Worm (Caenorhabditis elegans) whole organism, mixed stage, embryonic: ENCODE data around the gene F44E2.8.

ENCODE experiments used
- blmp-1 ChIP-seq: fragments of 150-350 bp; optimal IDR thresholded peaks from 2 replicates; lab custom pipeline; 2014; ENCODE audit warnings: missing biosample characterization, missing genetic modification characterization
- ceh-83 ChIP-seq: fragments of 200-800 bp; sonication (Bioruptor generic); optimal IDR thresholded peaks from 2 replicates; lab custom pipeline; 2018; ENCODE audit warnings: mild to moderate bottlenecking, missing genetic modification characterization, missing compliant biosample characterization
- elt-1 ChIP-seq: sonication (generic microtip); optimal IDR thresholded peaks from 2 replicates; lab custom pipeline; 2017; ENCODE audit warnings: missing genetic modification characterization, mild to moderate bottlenecking, missing compliant biosample characterization, antibody characterized with exemption, moderate library complexity, borderline replicate concordance; ENCODE audit not compliant: insufficient read depth
- elt-3 ChIP-seq: fragments of 150-350 bp; optimal IDR thresholded peaks from 2 replicates; lab custom pipeline; 2014; ENCODE audit warnings: missing biosample characterization, missing genetic modification characterization
- ham-2 ChIP-seq: fragments of 200-800 bp; sonication (Bioruptor generic); optimal IDR thresholded peaks from 2 replicates; lab custom pipeline; 2018; ENCODE audit warnings: mild to moderate bottlenecking, missing genetic modification characterization, missing compliant biosample characterization
- mls-2 ChIP-seq: sonication (generic microtip); optimal IDR thresholded peaks from 2 replicates; lab custom pipeline; 2016; ENCODE audit warnings: mild to moderate bottlenecking, missing genetic modification characterization, moderate library complexity, missing compliant biosample characterization
- nhr-12 ChIP-seq: fragments of 150-350 bp; optimal IDR thresholded peaks from 2 replicates; lab custom pipeline; 2014; ENCODE audit warnings: missing biosample characterization, missing genetic modification characterization
- nhr-237 ChIP-seq: fragments of 150-350 bp; optimal IDR thresholded peaks from 2 replicates; lab custom pipeline; 2014; ENCODE audit warnings: missing biosample characterization, missing genetic modification characterization
- pha-4 ChIP-seq: fragments of 150-350 bp; optimal IDR thresholded peaks from 2 replicates; lab custom pipeline; 2018; ENCODE audit warnings: missing biosample characterization, missing genetic modification reagents, missing genetic modification characterization
- sem-2 ChIP-seq: fragments of 200-800 bp; sonication (Bioruptor generic); optimal IDR thresholded peaks from 2 replicates; lab custom pipeline; 2018; ENCODE audit warnings: mild to moderate bottlenecking, missing genetic modification characterization, missing compliant biosample characterization
- unc-120 ChIP-seq: sonication (generic microtip); optimal IDR thresholded peaks from 2 replicates; lab custom pipeline; 2017; ENCODE audit warnings: missing genetic modification characterization, missing compliant biosample characterization; ENCODE audit not compliant: poor library complexity, severe bottlenecking
- unc-39 ChIP-seq: fragments of 150-350 bp; optimal IDR thresholded peaks from 2 replicates; lab custom pipeline; 2014; ENCODE audit warnings: missing biosample characterization, missing genetic modification characterization
- unc-62 ChIP-seq: fragments of 150-350 bp; optimal IDR thresholded peaks from 2 replicates; lab custom pipeline; 2014; ENCODE audit warnings: missing biosample characterization, missing genetic modification reagents, missing genetic modification characterization
- ztf-11 ChIP-seq: fragments of 150-350 bp; optimal IDR thresholded peaks from 2 replicates; lab custom pipeline; 2014; ENCODE audit warnings: missing biosample characterization, missing genetic modification characterization

ce11 chrIII:8800796-8801083, 48.9 kb downstream of the F44E2.8 start:
- TF ChIP-seq elt-3 (tag; lab: Kevin White, UChicago) (no peak), pha-4 (tag; lab: Kevin White, UChicago) (no peak), unc-39 (no peak), nhr-12 (no peak), ceh-83 (no peak), mls-2 (tag; lab: Kevin White, UChicago) (no peak), unc-62 (GFP tag; lab: Kevin White, UChicago) (no peak), nhr-237 (tag; lab: Kevin White, UChicago) (no peak), blmp-1 (tag; lab: Kevin White, UChicago) (no peak), sem-2 (GFP tag; lab: Kevin White, UChicago) (no peak), ztf-11 (tag; lab: Kevin White, UChicago) (no peak), elt-1 (tag; lab: Kevin White, UChicago) (no peak), unc-120 (tag; lab: Kevin White, UChicago) (no peak), ham-2 (GFP tag; lab: Kevin White, UChicago) (no peak)
